Fruit fly (Drosophila melanogaster) whole organism, embryonic: ENCODE data around the gene MICAL-like.
A peak's percentile ranks its signal among the peaks of the same experiment; 100 is the strongest.

ENCODE experiments used
- Atf6 ChIP-seq: fragments of 200-800 bp; sonication (Bioruptor generic); IDR thresholded peaks from 2 replicates; pipeline ENCODE4 v1.3.6; 2022; ENCODE audit warnings: missing biosample characterization, missing genetic modification characterization
- Bgb ChIP-seq: fragments of 200-800 bp; sonication (Bioruptor generic); IDR thresholded peaks from 2 replicates; pipeline ENCODE4 v1.3.6; 2022; ENCODE audit warnings: missing biosample characterization, missing genetic modification characterization; ENCODE audit not compliant: partially characterized antibody
- CG10267 ChIP-seq: fragments of 200-800 bp; sonication (Bioruptor generic); optimal IDR thresholded peaks from 2 replicates; lab custom pipeline; 2018; ENCODE audit warnings: missing biosample characterization, mild to moderate bottlenecking, missing genetic modification characterization, moderate library complexity
- CG11696 ChIP-seq: fragments of 200-800 bp; sonication (Bioruptor generic); IDR thresholded peaks from 2 replicates; pipeline ENCODE4 v1.3.6; 2022; ENCODE audit warnings: missing biosample characterization, missing genetic modification characterization
- CG12659 ChIP-seq: fragments of 200-800 bp; sonication (Bioruptor generic); optimal IDR thresholded peaks from 3 replicates; lab custom pipeline; 2017; ENCODE audit warnings: mild to moderate bottlenecking, missing biosample characterization, missing genetic modification reagents, missing genetic modification characterization
- CG13287 ChIP-seq: fragments of 200-800 bp; sonication (Bioruptor generic); IDR thresholded peaks from 2 replicates; pipeline ENCODE4 v1.3.6; 2022; ENCODE audit warnings: missing biosample characterization, missing genetic modification characterization; ENCODE audit not compliant: partially characterized antibody
- CG15011 ChIP-seq: fragments of 200-800 bp; sonication (Bioruptor generic); optimal IDR thresholded peaks from 3 replicates; lab custom pipeline; 2018; ENCODE audit warnings: missing biosample characterization, mild to moderate bottlenecking, missing genetic modification characterization
- CG16813 ChIP-seq: fragments of 200-800 bp; sonication (Bioruptor generic); IDR thresholded peaks from 3 replicates; pipeline ENCODE4 v1.3.6; 2022; ENCODE audit warnings: missing biosample characterization, missing genetic modification characterization; ENCODE audit not compliant: partially characterized antibody
- CG16863 ChIP-seq: fragments of 200-800 bp; sonication (Bioruptor generic); optimal IDR thresholded peaks from 3 replicates; lab custom pipeline; 2016; ENCODE audit warnings: missing biosample characterization, missing genetic modification characterization
- CG17361 ChIP-seq: fragments of 200-800 bp; sonication (Bioruptor generic); IDR thresholded peaks from 3 replicates; pipeline ENCODE4 v1.3.6; 2022; ENCODE audit warnings: missing biosample characterization, missing genetic modification characterization
- CG17829 ChIP-seq: fragments of 200-800 bp; optimal IDR thresholded peaks from 2 replicates; lab custom pipeline; 2019; ENCODE audit warnings: missing biosample characterization, mild to moderate bottlenecking, missing genetic modification characterization, moderate library complexity
- CG18262 ChIP-seq: fragments of 200-800 bp; optimal IDR thresholded peaks from 3 replicates; lab custom pipeline; 2019; ENCODE audit warnings: missing biosample characterization, mild to moderate bottlenecking, missing genetic modification characterization, moderate library complexity
- CG2129 ChIP-seq: fragments of 200-800 bp; sonication (Bioruptor generic); IDR thresholded peaks from 2 replicates; pipeline ENCODE4 v1.3.6; 2022; ENCODE audit warnings: missing biosample characterization, missing genetic modification characterization; ENCODE audit not compliant: partially characterized antibody
- CG2712 ChIP-seq: fragments of 200-800 bp; optimal IDR thresholded peaks from 3 replicates; lab custom pipeline; 2019; ENCODE audit warnings: missing biosample characterization, mild to moderate bottlenecking, missing genetic modification characterization, moderate library complexity
- CG30020 ChIP-seq: fragments of 200-800 bp; optimal IDR thresholded peaks from 2 replicates; lab custom pipeline; 2019; ENCODE audit warnings: missing biosample characterization, mild to moderate bottlenecking, missing genetic modification characterization, moderate library complexity
- CG3281 ChIP-seq: fragments of 200-800 bp; sonication (Bioruptor generic); optimal IDR thresholded peaks from 3 replicates; lab custom pipeline; 2017; ENCODE audit warnings: missing biosample characterization, mild to moderate bottlenecking, missing genetic modification characterization
- CG3995 ChIP-seq: fragments of 200-800 bp; sonication (Bioruptor generic); optimal IDR thresholded peaks from 3 replicates; lab custom pipeline; 2016; ENCODE audit warnings: missing biosample characterization, missing genetic modification characterization
- CG6175 ChIP-seq: fragments of 200-800 bp; sonication (Bioruptor generic); IDR thresholded peaks from 3 replicates; pipeline ENCODE4 v1.3.6; 2022; ENCODE audit warnings: missing biosample characterization, missing genetic modification characterization
- CG6683 ChIP-seq: fragments of 200-800 bp; sonication (Bioruptor generic); optimal IDR thresholded peaks from 2 replicates; lab custom pipeline; 2017; ENCODE audit warnings: missing biosample characterization, mild to moderate bottlenecking, missing genetic modification characterization, missing genetic modification reagents
- CG6854 ChIP-seq: fragments of 200-800 bp; sonication (Bioruptor generic); optimal IDR thresholded peaks from 3 replicates; lab custom pipeline; 2017; ENCODE audit warnings: missing biosample characterization, mild to moderate bottlenecking, missing genetic modification characterization
- CG7928 ChIP-seq: fragments of 200-800 bp; sonication (Bioruptor generic); optimal IDR thresholded peaks from 2 replicates; lab custom pipeline; 2017; ENCODE audit warnings: missing biosample characterization, mild to moderate bottlenecking, missing genetic modification characterization
- CG8765 ChIP-seq: fragments of 200-800 bp; sonication (Bioruptor generic); IDR thresholded peaks from 2 replicates; pipeline ENCODE4 v1.3.6; 2022; ENCODE audit warnings: missing biosample characterization, missing genetic modification characterization
- Camta ChIP-seq: fragments of 200-800 bp; sonication (Bioruptor generic); optimal IDR thresholded peaks from 2 replicates; lab custom pipeline; 2016; ENCODE audit warnings: missing biosample characterization, missing genetic modification characterization
- Dll ChIP-seq: fragments of 200-800 bp; sonication (Bioruptor generic); IDR thresholded peaks from 4 replicates; pipeline ENCODE4 v1.3.6; 2022; ENCODE audit warnings: missing biosample characterization, missing genetic modification characterization; ENCODE audit not compliant: partially characterized antibody
- Dp ChIP-seq: fragments of 200-800 bp; sonication (Bioruptor generic); optimal IDR thresholded peaks from 2 replicates; lab custom pipeline; 2018; ENCODE audit warnings: missing biosample characterization, mild to moderate bottlenecking, missing genetic modification characterization, moderate library complexity
- Drgx ChIP-seq: fragments of 200-800 bp; sonication (Bioruptor generic); IDR thresholded peaks from 2 replicates; pipeline ENCODE4 v1.3.6; 2022; ENCODE audit warnings: missing biosample characterization, missing genetic modification characterization
- HLH4C ChIP-seq: fragments of 200-800 bp; sonication (Bioruptor generic); IDR thresholded peaks from 3 replicates; pipeline ENCODE4 v1.3.6; 2022; ENCODE audit warnings: missing biosample characterization, missing genetic modification characterization; ENCODE audit not compliant: partially characterized antibody
- Lhr ChIP-seq: fragments of 200-800 bp; sonication (Bioruptor generic); optimal IDR thresholded peaks from 3 replicates; lab custom pipeline; 2017; ENCODE audit warnings: mild to moderate bottlenecking, missing biosample characterization, missing genetic modification reagents, missing genetic modification characterization
- PHDP ChIP-seq: fragments of 200-800 bp; sonication (Bioruptor generic); optimal IDR thresholded peaks from 3 replicates; lab custom pipeline; 2018; ENCODE audit warnings: missing biosample characterization, mild to moderate bottlenecking, missing genetic modification characterization, moderate library complexity
- Six4 ChIP-seq: fragments of 200-800 bp; sonication (Bioruptor generic); optimal IDR thresholded peaks from 2 replicates; lab custom pipeline; 2016; ENCODE audit warnings: missing biosample characterization, missing genetic modification characterization
- Spps ChIP-seq: fragments of 200-800 bp; sonication (Bioruptor generic); optimal IDR thresholded peaks from 2 replicates; lab custom pipeline; 2018; ENCODE audit warnings: missing biosample characterization, mild to moderate bottlenecking, missing genetic modification characterization
- Sry-δ ChIP-seq: fragments of 200-800 bp; sonication (Bioruptor generic); optimal IDR thresholded peaks from 2 replicates; lab custom pipeline; 2016; ENCODE audit warnings: missing biosample characterization, missing genetic modification characterization
- Taf1 ChIP-seq: fragments of 200-800 bp; sonication (Bioruptor generic); IDR thresholded peaks from 2 replicates; pipeline ENCODE4 v1.3.6; 2022; ENCODE audit warnings: missing biosample characterization, missing genetic modification characterization
- bbx ChIP-seq: fragments of 200-800 bp; sonication (Bioruptor generic); IDR thresholded peaks from 2 replicates; pipeline ENCODE4 v1.3.6; 2022; ENCODE audit warnings: missing biosample characterization, missing genetic modification characterization; ENCODE audit not compliant: partially characterized antibody
- cato ChIP-seq: fragments of 200-800 bp; sonication (Bioruptor generic); optimal IDR thresholded peaks from 2 replicates; lab custom pipeline; 2016; ENCODE audit warnings: missing biosample characterization, missing genetic modification characterization, borderline replicate concordance
- gem ChIP-seq: fragments of 200-800 bp; sonication (Bioruptor generic); optimal IDR thresholded peaks from 2 replicates; lab custom pipeline; 2019; ENCODE audit warnings: missing biosample characterization, mild to moderate bottlenecking, missing genetic modification characterization, moderate library complexity
- gsb ChIP-seq: fragments of 200-800 bp; sonication (Bioruptor generic); IDR thresholded peaks from 2 replicates; pipeline ENCODE4 v1.3.6; 2022; ENCODE audit warnings: missing biosample characterization, missing genetic modification characterization
- inv ChIP-seq: fragments of 200-800 bp; sonication (Bioruptor generic); IDR thresholded peaks from 2 replicates; pipeline ENCODE4 v1.3.6; 2022; ENCODE audit warnings: missing biosample characterization, missing genetic modification characterization; ENCODE audit not compliant: partially characterized antibody
- lbe ChIP-seq: fragments of 200-800 bp; sonication (Bioruptor generic); optimal IDR thresholded peaks from 2 replicates; lab custom pipeline; 2016; ENCODE audit warnings: missing biosample characterization, mild to moderate bottlenecking, missing genetic modification characterization
- mam ChIP-seq: fragments of 200-800 bp; sonication (Bioruptor generic); optimal IDR thresholded peaks from 3 replicates; lab custom pipeline; 2016; ENCODE audit warnings: missing biosample characterization, missing genetic modification characterization
- nerfin-2 ChIP-seq: fragments of 200-800 bp; sonication (Bioruptor generic); IDR thresholded peaks from 2 replicates; pipeline ENCODE4 v1.3.6; 2022; ENCODE audit warnings: missing biosample characterization, missing genetic modification characterization; ENCODE audit not compliant: partially characterized antibody
- pnt ChIP-seq: fragments of 200-800 bp; sonication (Bioruptor generic); optimal IDR thresholded peaks from 3 replicates; lab custom pipeline; 2016; ENCODE audit warnings: missing biosample characterization, missing genetic modification characterization
- pzg ChIP-seq: fragments of 200-800 bp; sonication (Bioruptor generic); optimal IDR thresholded peaks from 3 replicates; lab custom pipeline; 2018; ENCODE audit warnings: missing biosample characterization, mild to moderate bottlenecking, missing genetic modification characterization, moderate library complexity
- sc ChIP-seq, 3 experiments: fragments of >200 bp in 2 of 3; fragments of 200-800 bp in 1 of 3; sonication (Bioruptor generic) in 1 of 3; optimal IDR thresholded peaks; 2 replicates in 2 of 3; 3 replicates in 1 of 3; lab custom pipeline; 2017; ENCODE audit warnings: mild to moderate bottlenecking in 1 of 3, missing biosample characterization in 1 of 3, missing genetic modification characterization in 1 of 3, missing genetic modification reagents in 1 of 3
- sob ChIP-seq: fragments of 200-800 bp; sonication (Bioruptor generic); IDR thresholded peaks from 2 replicates; pipeline ENCODE4 v1.3.6; 2022; ENCODE audit warnings: missing biosample characterization, missing genetic modification characterization
- trem ChIP-seq: fragments of 200-800 bp; optimal IDR thresholded peaks from 3 replicates; lab custom pipeline; 2019; ENCODE audit warnings: missing biosample characterization, mild to moderate bottlenecking, missing genetic modification characterization, moderate library complexity
- vnd ChIP-seq: fragments of 200-800 bp; sonication (Bioruptor generic); IDR thresholded peaks from 3 replicates; pipeline ENCODE4 v1.3.6; 2022; ENCODE audit warnings: missing biosample characterization, missing genetic modification characterization; ENCODE audit not compliant: partially characterized antibody
- yki ChIP-seq: fragments of >200 bp; optimal IDR thresholded peaks from 3 replicates; lab custom pipeline; 2018
- zen ChIP-seq: fragments of 200-800 bp; sonication (Bioruptor generic); optimal IDR thresholded peaks from 3 replicates; lab custom pipeline; 2018; ENCODE audit warnings: missing biosample characterization, mild to moderate bottlenecking, missing genetic modification characterization, moderate library complexity

Gene MICAL-like

DNA sequence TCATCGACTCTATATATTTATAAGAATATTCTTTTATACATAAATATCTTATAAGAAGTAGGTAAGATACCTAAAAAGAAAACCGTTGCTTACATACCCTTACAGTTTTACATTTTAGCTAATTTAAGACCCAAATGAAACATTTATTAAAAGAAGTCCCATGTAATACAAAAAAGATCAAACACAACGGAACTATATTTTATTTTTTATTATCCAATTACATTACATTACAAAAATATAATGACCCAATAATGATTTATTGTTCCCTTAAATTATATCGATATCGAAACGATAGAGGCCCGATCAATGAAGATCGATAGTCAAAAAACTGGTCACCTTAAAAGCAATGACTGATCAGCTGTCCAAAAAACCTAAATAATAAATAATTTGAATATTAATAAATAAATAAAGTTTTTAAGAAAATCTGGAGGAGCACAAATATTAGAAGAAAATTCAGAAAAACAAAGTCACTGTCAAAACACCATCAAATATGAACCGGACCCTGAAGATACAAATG, 7.1 kb downstream of the MICAL-like start (continued):
- no peak for TF ChIP-seq Atf6 (GFP tag; lab: Robert Waterston, UW)
- no peak for TF ChIP-seq sob (GFP tag; lab: Robert Waterston, UW)
- peak; percentile 42 for TF ChIP-seq gem (tag; lab: Kevin White, UChicago)
- TF ChIP-seq lbe (GFP tag; lab: Kevin White, UChicago), result peak; percentile 29
- TF ChIP-seq cato (GFP tag; lab: Kevin White, UChicago), result no peak
- TF ChIP-seq CG30020, result no peak
- TF ChIP-seq HLH4C (GFP tag; lab: Robert Waterston, UW), result peak; percentile 78
- TF ChIP-seq Six4 (GFP tag; lab: Kevin White, UChicago), result no peak
- TF ChIP-seq nerfin-2 (GFP tag; lab: Robert Waterston, UW), result peak; percentile 49
- 0 out of 3 replicates have a peak, but pooled peaks have one; percentile 16 for TF ChIP-seq CG17361
- TF ChIP-seq CG6683, result no peak
- TF ChIP-seq inv, result peak; percentile 54; the same call in 1 of the 2 replicates
- peak; percentile 75 for TF ChIP-seq CG13287 (GFP tag; lab: Robert Waterston, UW)
- peak; percentile 54; the same call in 2 of the 3 replicates for TF ChIP-seq vnd
- TF ChIP-seq Bgb (GFP tag; lab: Robert Waterston, UW), result peak; percentile 82
- TF ChIP-seq CG8765, result no peak
- peak; percentile 69 for TF ChIP-seq CG3995 (GFP tag; lab: Kevin White, UChicago)
- TF ChIP-seq Lhr, result no peak
- TF ChIP-seq CG7928, result no peak
- peak; percentile 78 for TF ChIP-seq Dll
- TF ChIP-seq Drgx (GFP tag; lab: Robert Waterston, UW), result no peak
- no peak for TF ChIP-seq pnt (GFP tag; lab: Kevin White, UChicago)
- TF ChIP-seq sc (optimal IDR thresholded peaks at IDR 0.05; lab: Kevin White, UChicago), result no peak
- no peak for TF ChIP-seq sc (GFP tag; optimal IDR thresholded peaks at IDR 0.05; lab: Kevin White, UChicago)
- TF ChIP-seq CG16863, result no peak
- peak; percentile 27 for TF ChIP-seq CG18262 (tag; lab: Kevin White, UChicago)
- peak; percentile 47 for TF ChIP-seq CG2712
- peak; percentile 35 for TF ChIP-seq CG10267 (tag; lab: Kevin White, UChicago)
- no peak for TF ChIP-seq CG15011 (GFP tag; lab: Kevin White, UChicago)
- peak; percentile 13 for TF ChIP-seq Sry-δ
- TF ChIP-seq CG12659 (GFP tag; lab: Kevin White, UChicago), result peak; percentile 12
- no peak for TF ChIP-seq yki (lab: Kevin White, UChicago)
- no peak for TF ChIP-seq CG11696 (GFP tag; lab: Robert Waterston, UW)
- TF ChIP-seq CG2129 (GFP tag; lab: Robert Waterston, UW), result 0 out of 2 replicates have a peak, but pooled peaks have one; percentile 23
- TF ChIP-seq mam (GFP tag; lab: Kevin White, UChicago), result no peak
- peak; percentile 80 for TF ChIP-seq bbx (GFP tag; lab: Robert Waterston, UW)
- TF ChIP-seq trem (tag; lab: Kevin White, UChicago), result peak; percentile 52
- TF ChIP-seq Dp (GFP tag; lab: Kevin White, UChicago), result peak; percentile 20
- TF ChIP-seq Taf1 (GFP tag; lab: Robert Waterston, UW), result no peak
- peak; percentile 67 for TF ChIP-seq zen (tag; lab: Kevin White, UChicago)
- TF ChIP-seq CG17829 (tag; lab: Kevin White, UChicago), result peak; percentile 24
- no peak for TF ChIP-seq CG3281
- peak; percentile 67 for TF ChIP-seq CG16813 (GFP tag; lab: Robert Waterston, UW)
- TF ChIP-seq CG6854 (GFP tag; lab: Kevin White, UChicago), result no peak
- TF ChIP-seq Camta (GFP tag; lab: Kevin White, UChicago), result no peak
- TF ChIP-seq pzg (GFP tag; lab: Kevin White, UChicago), result peak; percentile 39
- no peak for TF ChIP-seq PHDP
- TF ChIP-seq CG6175 (GFP tag; lab: Robert Waterston, UW), result no peak
- no peak for TF ChIP-seq Spps (tag; lab: Kevin White, UChicago)
- TF ChIP-seq gsb (GFP tag; lab: Robert Waterston, UW), result no peak
